Worm (Caenorhabditis elegans): Measurements from ENCODE around the gene gly-11.

- TF ChIP-seq nhr-179 (tag; optimal IDR thresholded peaks at IDR 0.05) (no peak), efl-1 (GFP tag; optimal IDR thresholded peaks at IDR 0.05) (no peak), nfya-1 (tag; optimal IDR thresholded peaks at IDR 0.05; ENCODE audit: borderline replicate concordance, insufficient read depth) (no peak), Y56A3A.18 (GFP tag; IDR thresholded peaks at IDR 0.05) (no peak), zim-3 (tag; optimal IDR thresholded peaks at IDR 0.05) (no peak), K11D2.4 (GFP tag; IDR thresholded peaks at IDR 0.05) (no peak), nfya-2 (GFP tag; IDR thresholded peaks at IDR 0.05) (no peak)
Observed at ce11 chrIII:12195991-12196390, 18.9 kb upstream of the gly-11 start.
